Worm (Caenorhabditis elegans) whole organism, midembryonic: Measurements from ENCODE around the gene nra-4.

Source experiments
- T22C8.4 ChIP-seq: fragments of 200-800 bp; sonication (Bioruptor generic); IDR thresholded peaks from 2 replicates; pipeline ENCODE4 v1.3.6; 2022; ENCODE audit warnings: missing genetic modification characterization, missing compliant biosample characterization
- cog-1 ChIP-seq: sonication (generic microtip); optimal IDR thresholded peaks from 2 replicates; lab custom pipeline; 2016; ENCODE audit warnings: missing genetic modification characterization, missing compliant biosample characterization
- flt-1 ChIP-seq: fragments of 200-800 bp; sonication (Bioruptor generic); IDR thresholded peaks from 2 replicates; pipeline ENCODE4 v1.3.6; 2022; ENCODE audit warnings: missing genetic modification characterization, missing compliant biosample characterization
- klf-2 ChIP-seq: fragments of 200-800 bp; sonication (Bioruptor generic); conservative IDR thresholded peaks from 2 replicates; pipeline ENCODE4 v1.3.6; 2022; ENCODE audit warnings: missing genetic modification reagents, missing genetic modification characterization, missing compliant biosample characterization
- med-1 ChIP-seq: sonication (generic microtip); optimal IDR thresholded peaks from 2 replicates; lab custom pipeline; 2017; ENCODE audit warnings: missing genetic modification characterization, mild to moderate bottlenecking, missing compliant biosample characterization, antibody characterized with exemption, missing genetic modification reagents; ENCODE audit not compliant: insufficient read depth
- ref-1 ChIP-seq: fragments of 200-800 bp; sonication (Bioruptor generic); conservative IDR thresholded peaks from 2 replicates; pipeline ENCODE4 v1.3.6; 2022; ENCODE audit warnings: missing genetic modification reagents, missing genetic modification characterization, missing compliant biosample characterization
- tab-1 ChIP-seq: fragments of 200-800 bp; sonication (Bioruptor generic); IDR thresholded peaks from 2 replicates; pipeline ENCODE4 v1.3.6; 2022; ENCODE audit warnings: missing genetic modification characterization, missing compliant biosample characterization
- ztf-23 ChIP-seq: fragments of 200-800 bp; sonication (Bioruptor generic); IDR thresholded peaks from 2 replicates; pipeline ENCODE4 v1.3.6; 2022; ENCODE audit warnings: missing genetic modification reagents, missing genetic modification characterization, missing compliant biosample characterization
- ztf-29 ChIP-seq: fragments of 200-800 bp; sonication (Bioruptor generic); IDR thresholded peaks from 2 replicates; pipeline ENCODE4 v1.3.6; 2022; ENCODE audit warnings: missing genetic modification reagents, missing genetic modification characterization, missing compliant biosample characterization

- TF ChIP-seq tab-1 (GFP tag; lab: Robert Waterston, UW) (no peak), ztf-23 (GFP tag; lab: Robert Waterston, UW) (no peak), klf-2 (GFP tag; lab: Robert Waterston, UW) (no peak), med-1 (GFP tag; lab: Kevin White, UChicago) (no peak), ztf-29 (no peak), flt-1 (no peak), T22C8.4 (GFP tag; lab: Robert Waterston, UW) (no peak), ref-1 (no peak), cog-1 (no peak)
Observed at ce11 chrV:1015194-1015593, 33.2 kb downstream of the nra-4 start.
